Worm (Caenorhabditis elegans): ENCODE data around the gene C49A9.3.
"Not testable (repeated sequence)": the region's sequence is repeated elsewhere in the genome, so short reads cannot be mapped to it uniquely, and the experiment has no call there.

Gene C49A9.3

ce11 chrIV:6225143-6225542 is 3.3 kb downstream of the C49A9.3 start, which contains the start of gene C49A9.2:
C49A9.2 (plus strand) TSS chrIV:6225443.
- TF ChIP-seq dao-5 (tag; optimal IDR thresholded peaks at IDR 0.05), result no peak
- TF ChIP-seq him-1 (tag; optimal IDR thresholded peaks at IDR 0.05), result no peak
- no peak for TF ChIP-seq W03F9.2 (tag; optimal IDR thresholded peaks at IDR 0.05)

DNA sequence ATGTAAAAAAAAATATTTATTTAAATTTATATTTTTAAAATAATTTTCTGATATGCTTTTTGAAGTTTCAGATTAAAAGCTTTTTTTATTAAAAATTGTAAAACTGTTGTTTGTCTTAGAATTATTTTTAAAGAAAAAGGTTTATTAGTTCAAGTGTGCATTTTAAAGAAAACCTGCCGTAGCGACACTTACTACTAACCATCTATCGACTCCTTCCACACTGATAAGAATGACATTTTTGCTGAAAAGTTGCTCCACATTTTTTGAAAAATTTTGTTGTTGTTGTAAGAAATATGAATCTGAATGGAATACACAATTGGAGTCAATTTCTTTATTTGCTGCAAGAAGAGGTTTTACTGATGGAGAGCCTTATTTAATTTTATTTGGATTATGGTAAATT is 6.1 kb downstream of the C49A9.3 start, which contains the start of gene C49A9.1:
TSS of gene C49A9.1 (plus strand) at position 217 of the 400 bp plus-strand sequence.
- TF ChIP-seq him-1 (tag; optimal IDR thresholded peaks at IDR 0.05) (no peak), W03F9.2 (tag; optimal IDR thresholded peaks at IDR 0.05) (no peak), dao-5 (tag; optimal IDR thresholded peaks at IDR 0.05) (no peak)

DNA sequence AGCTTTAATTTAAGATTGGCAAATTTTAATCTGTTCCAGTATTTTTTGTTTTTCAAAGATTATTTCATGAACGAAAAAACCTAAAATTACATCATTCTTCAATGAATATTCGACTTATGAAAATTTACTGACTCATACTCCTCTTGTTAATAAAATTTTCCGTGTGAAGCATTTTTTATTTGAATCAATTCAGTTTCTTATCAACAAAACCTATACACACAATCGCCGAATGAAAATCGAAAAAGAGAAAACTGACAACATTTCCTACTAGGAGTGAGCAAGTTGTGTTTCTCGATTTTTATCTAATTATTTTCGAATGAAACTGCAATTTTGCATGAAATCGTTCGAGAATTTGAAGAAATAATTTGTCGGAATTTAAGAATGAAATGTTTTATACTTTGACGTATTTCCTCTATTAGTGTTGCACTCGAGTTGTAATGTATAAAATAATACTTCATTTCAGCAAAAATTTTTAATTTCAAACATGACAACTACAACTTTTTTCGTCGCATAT is 8.7 kb downstream of the C49A9.3 start, which contains the start of gene F58F9.4:
TSS of gene F58F9.4 (plus strand) at position 464 of the 514 bp plus-strand sequence.
- TF ChIP-seq him-1 (tag; optimal IDR thresholded peaks at IDR 0.05) (no peak), dao-5 (tag; optimal IDR thresholded peaks at IDR 0.05) (no peak), W03F9.2 (tag; optimal IDR thresholded peaks at IDR 0.05) (no peak)

- no peak for TF ChIP-seq him-1 (tag; optimal IDR thresholded peaks at IDR 0.05)
- no peak for TF ChIP-seq W03F9.2 (tag; optimal IDR thresholded peaks at IDR 0.05)
- no peak for TF ChIP-seq dao-5 (tag; optimal IDR thresholded peaks at IDR 0.05)
Measured at ce11 chrIV:6232769-6233290, 10.9 kb downstream of the C49A9.3 start, which contains the start of gene F58F9.3. F58F9.3 (plus strand) TSS chrIV:6233240.

DNA sequence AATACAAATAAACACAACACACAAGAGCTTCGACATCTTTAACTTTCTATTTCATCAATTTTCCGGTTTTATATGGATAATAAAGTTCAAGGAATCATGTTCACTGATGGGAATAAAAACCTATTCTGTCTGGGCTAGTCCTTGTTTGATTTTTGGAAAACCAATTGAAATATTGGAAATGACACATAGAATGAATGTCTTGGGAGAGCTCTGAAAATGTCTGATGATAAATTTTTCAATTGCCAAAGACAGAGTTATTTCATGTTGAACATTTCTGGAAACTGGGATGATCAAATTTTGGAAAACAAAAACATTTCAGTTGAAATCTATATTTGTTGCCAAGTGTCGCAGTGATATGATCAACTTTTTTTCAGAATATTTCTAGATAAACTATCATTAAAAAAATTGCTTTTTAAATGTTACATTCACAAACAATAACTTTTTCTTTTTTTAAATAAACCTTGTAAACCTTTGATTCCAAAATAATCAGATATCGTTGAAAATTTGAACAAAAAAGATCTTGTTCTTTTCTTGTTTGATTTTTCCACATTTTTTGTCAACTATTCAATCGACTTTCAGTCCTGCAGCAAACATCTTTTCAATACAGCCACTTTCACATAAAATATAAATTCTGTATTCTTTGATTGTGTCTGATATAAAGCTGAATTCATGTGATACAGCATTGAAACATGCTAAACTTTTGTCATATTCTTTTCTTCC is 15.8 kb downstream of the C49A9.3 start, which contains the start of the genes F58F9.6 and F58F9.8:
TSS of gene F58F9.6 (minus strand) at position 101 of the 720 bp plus-strand sequence.
TSS of gene F58F9.8 (plus strand) at position 670 of the 720 bp plus-strand sequence.
- no peak for TF ChIP-seq dao-5 (tag; optimal IDR thresholded peaks at IDR 0.05)
- no peak for TF ChIP-seq him-1 (tag; optimal IDR thresholded peaks at IDR 0.05)
- TF ChIP-seq W03F9.2 (tag; optimal IDR thresholded peaks at IDR 0.05), result no peak

ce11 chrIV:6239993-6240392 is 18.1 kb downstream of the C49A9.3 start, which contains the start of gene F58F9.9:
F58F9.9 (plus strand) TSS chrIV:6240293.
- no peak for TF ChIP-seq W03F9.2 (tag; optimal IDR thresholded peaks at IDR 0.05)
- no peak for TF ChIP-seq dao-5 (tag; optimal IDR thresholded peaks at IDR 0.05)

ce11 chrIV:6248486-6248885 is 26.6 kb downstream of the C49A9.3 start, which contains the start of gene acox-3:
acox-3 (minus strand) TSS chrIV:6248492.
- no peak for TF ChIP-seq dao-5 (tag; optimal IDR thresholded peaks at IDR 0.05)

DNA sequence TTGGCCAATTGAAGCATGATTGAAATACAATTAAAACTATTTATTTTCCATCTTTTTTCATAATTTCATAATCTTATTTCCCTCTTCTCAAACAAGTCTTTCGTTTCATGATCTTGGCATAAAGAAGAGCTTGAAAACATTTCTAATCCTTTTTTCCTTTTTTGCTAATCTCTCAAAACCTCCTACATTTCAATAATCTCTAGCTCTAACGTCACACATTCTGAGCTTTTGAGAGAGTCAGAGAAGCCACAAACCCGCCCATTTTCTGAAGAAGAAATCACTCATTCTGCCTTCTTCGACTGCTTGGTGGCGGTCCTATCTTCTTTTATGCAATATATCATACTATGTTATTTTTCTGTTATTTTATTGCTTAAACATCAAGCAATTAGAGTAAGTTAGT is 27.7 kb downstream of the C49A9.3 start, which contains the start of gene F58F9.1:
TSS of gene F58F9.1 (plus strand) at position 251 of the 400 bp plus-strand sequence.
- TF ChIP-seq W03F9.2 (tag; optimal IDR thresholded peaks at IDR 0.05) (no peak), him-1 (tag; optimal IDR thresholded peaks at IDR 0.05) (no peak), dao-5 (tag; optimal IDR thresholded peaks at IDR 0.05) (no peak)

DNA sequence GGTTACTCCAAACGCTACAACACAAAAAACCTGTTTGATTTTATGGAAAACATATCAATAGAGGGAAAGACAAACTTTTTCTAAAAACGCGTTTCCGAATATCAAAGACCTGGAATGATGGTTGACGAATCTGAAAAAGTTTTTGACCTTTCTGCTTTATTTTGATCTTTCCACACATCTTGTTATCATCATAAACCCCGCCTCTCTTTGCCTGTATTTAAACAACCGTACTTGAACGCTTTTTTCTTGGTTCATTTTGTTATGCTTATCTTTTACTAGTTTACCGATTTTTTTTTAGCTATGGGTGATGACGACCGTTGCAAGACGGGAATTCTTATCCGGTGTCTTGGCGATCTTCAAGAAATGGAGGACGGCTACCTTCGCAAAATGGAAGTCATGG is 31.1 kb downstream of the C49A9.3 start, which contains the start of gene T13A10.2:
TSS of gene T13A10.2 (plus strand) at position 301 of the 400 bp plus-strand sequence.
- not testable (repeated sequence) for TF ChIP-seq him-1, dao-5, W03F9.2 (tag; optimal IDR thresholded peaks at IDR 0.05)

DNA sequence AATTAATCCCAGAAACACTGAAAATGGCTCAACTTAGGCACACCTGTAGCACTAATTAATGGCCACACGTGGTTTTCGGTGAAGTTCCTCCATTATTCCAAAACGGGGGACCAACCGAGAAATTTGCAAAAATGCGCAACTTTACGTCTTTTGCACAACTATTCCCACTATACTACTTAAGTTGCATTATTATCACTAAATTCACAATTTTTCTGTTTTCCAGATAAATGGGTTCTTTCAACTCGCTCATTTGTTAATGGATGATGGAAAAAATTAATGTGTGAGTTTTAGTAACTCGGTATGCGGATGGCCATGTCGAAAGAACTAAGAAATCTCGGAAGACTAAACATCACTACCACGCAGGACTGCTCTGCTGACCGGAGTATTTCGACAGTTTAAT is 32.7 kb downstream of the C49A9.3 start, which contains the start of gene T13A10.64:
TSS of gene T13A10.64 (plus strand) at position 301 of the 400 bp plus-strand sequence.
- TF ChIP-seq him-1 (tag; optimal IDR thresholded peaks at IDR 0.05) (no peak), W03F9.2 (tag; optimal IDR thresholded peaks at IDR 0.05) (no peak), dao-5 (tag; optimal IDR thresholded peaks at IDR 0.05) (no peak)

ce11 chrIV:6258967-6259366 is 37.1 kb downstream of the C49A9.3 start:
- TF ChIP-seq dao-5 (tag; optimal IDR thresholded peaks at IDR 0.05), result no peak
- TF ChIP-seq W03F9.2 (tag; optimal IDR thresholded peaks at IDR 0.05), result no peak
- TF ChIP-seq him-1 (tag; optimal IDR thresholded peaks at IDR 0.05), result no peak

ce11 chrIV:6259732-6260131 is 37.8 kb downstream of the C49A9.3 start, which contains the start of gene nlp-16:
nlp-16 (minus strand) TSS chrIV:6259832.
- no peak for TF ChIP-seq dao-5 (tag; optimal IDR thresholded peaks at IDR 0.05)
- no peak for TF ChIP-seq him-1 (tag; optimal IDR thresholded peaks at IDR 0.05)
- no peak for TF ChIP-seq W03F9.2 (tag; optimal IDR thresholded peaks at IDR 0.05)

- no peak for TF ChIP-seq him-1 (tag; optimal IDR thresholded peaks at IDR 0.05)
- TF ChIP-seq W03F9.2 (tag; optimal IDR thresholded peaks at IDR 0.05), result no peak
Measured at ce11 chrIV:6263244-6263643, 41.4 kb downstream of the C49A9.3 start, which contains the start of gene srv-28. srv-28 (minus strand) TSS chrIV:6263344.

- no peak for TF ChIP-seq W03F9.2 (tag; optimal IDR thresholded peaks at IDR 0.05)
Measured at ce11 chrIV:6266499-6266898, 44.6 kb downstream of the C49A9.3 start, which contains the start of gene srv-29. srv-29 (minus strand) TSS chrIV:6266599.
